Fruit fly (Drosophila melanogaster) whole organism, embryonic: Measurements from ENCODE around the gene mol.

Experiments used
- BEAF-32 ChIP-seq: fragments of 200-800 bp; sonication (Bioruptor generic); optimal IDR thresholded peaks from 3 replicates; lab custom pipeline; 2017; ENCODE audit warnings: missing biosample characterization, missing genetic modification characterization, mild to moderate bottlenecking, moderate library complexity, missing genetic modification reagents
- CG10321 ChIP-seq: fragments of 200-800 bp; sonication (Bioruptor generic); IDR thresholded peaks from 2 replicates; pipeline ENCODE4 v1.3.6; 2022; ENCODE audit warnings: missing biosample characterization, missing genetic modification characterization
- CG10462 ChIP-seq: fragments of 200-800 bp; sonication (Bioruptor generic); optimal IDR thresholded peaks from 2 replicates; lab custom pipeline; 2016; ENCODE audit warnings: missing biosample characterization, missing genetic modification characterization
- CG13624 ChIP-seq: fragments of 200-800 bp; sonication (Bioruptor generic); optimal IDR thresholded peaks from 2 replicates; lab custom pipeline; 2016; ENCODE audit warnings: missing biosample characterization, missing genetic modification characterization
- CG14050 ChIP-seq: fragments of 200-800 bp; sonication (Bioruptor generic); IDR thresholded peaks from 3 replicates; pipeline ENCODE4 v1.3.6; 2022; ENCODE audit warnings: missing biosample characterization, missing genetic modification characterization
- CG15269 ChIP-seq: fragments of 200-800 bp; sonication (Bioruptor generic); optimal IDR thresholded peaks from 2 replicates; lab custom pipeline; 2018; ENCODE audit warnings: missing biosample characterization, mild to moderate bottlenecking, missing genetic modification characterization, moderate library complexity
- CG15601 ChIP-seq: fragments of 200-800 bp; sonication (Bioruptor generic); optimal IDR thresholded peaks from 3 replicates; lab custom pipeline; 2019; ENCODE audit warnings: missing biosample characterization, mild to moderate bottlenecking, missing genetic modification characterization, moderate library complexity
- CG16779 ChIP-seq: fragments of 200-800 bp; sonication (Bioruptor generic); IDR thresholded peaks from 2 replicates; pipeline ENCODE4 v1.3.6; 2022; ENCODE audit warnings: missing biosample characterization, missing genetic modification characterization
- CG17912 ChIP-seq: fragments of 200-800 bp; sonication (Bioruptor generic); optimal IDR thresholded peaks from 2 replicates; lab custom pipeline; 2018; ENCODE audit warnings: missing biosample characterization, mild to moderate bottlenecking, missing genetic modification characterization
- CG18619 ChIP-seq: fragments of 200-800 bp; sonication (Bioruptor generic); optimal IDR thresholded peaks from 3 replicates; lab custom pipeline; 2017; ENCODE audit warnings: missing biosample characterization, mild to moderate bottlenecking, missing genetic modification characterization
- CG2875 ChIP-seq: fragments of 200-800 bp; sonication (Bioruptor generic); optimal IDR thresholded peaks from 2 replicates; lab custom pipeline; 2017; ENCODE audit warnings: missing biosample characterization, mild to moderate bottlenecking, missing genetic modification characterization, missing genetic modification reagents
- CG3407 ChIP-seq: fragments of 200-800 bp; sonication (Bioruptor generic); optimal IDR thresholded peaks from 2 replicates; lab custom pipeline; 2018; ENCODE audit warnings: missing biosample characterization, mild to moderate bottlenecking, missing genetic modification characterization
- CG43689 ChIP-seq: fragments of 200-800 bp; sonication (Bioruptor generic); IDR thresholded peaks from 2 replicates; pipeline ENCODE4 v1.3.6; 2022; ENCODE audit warnings: missing biosample characterization, missing genetic modification characterization
- CG6254 ChIP-seq: fragments of 200-800 bp; sonication (Bioruptor generic); optimal IDR thresholded peaks from 3 replicates; lab custom pipeline; 2017; ENCODE audit warnings: mild to moderate bottlenecking, missing biosample characterization, missing genetic modification reagents, missing genetic modification characterization
- CG6654 ChIP-seq: fragments of 200-800 bp; sonication (Bioruptor generic); optimal IDR thresholded peaks from 2 replicates; lab custom pipeline; 2017; ENCODE audit warnings: missing biosample characterization, mild to moderate bottlenecking, missing genetic modification characterization
- CG7987 ChIP-seq: fragments of 200-800 bp; sonication (Bioruptor generic); optimal IDR thresholded peaks from 2 replicates; lab custom pipeline; 2018; ENCODE audit warnings: missing biosample characterization, mild to moderate bottlenecking, missing genetic modification characterization, moderate library complexity
- CG8388 ChIP-seq: fragments of 200-800 bp; sonication (Bioruptor generic); optimal IDR thresholded peaks from 2 replicates; lab custom pipeline; 2019; ENCODE audit warnings: missing biosample characterization, mild to moderate bottlenecking, missing genetic modification characterization, moderate library complexity
- CG8765 ChIP-seq: fragments of 200-800 bp; sonication (Bioruptor generic); IDR thresholded peaks from 2 replicates; pipeline ENCODE4 v1.3.6; 2022; ENCODE audit warnings: missing biosample characterization, missing genetic modification characterization
- CG8924 ChIP-seq: fragments of 200-800 bp; optimal IDR thresholded peaks from 3 replicates; lab custom pipeline; 2019; ENCODE audit warnings: missing biosample characterization, mild to moderate bottlenecking, missing genetic modification characterization, moderate library complexity
- CG9876 ChIP-seq: fragments of 200-800 bp; sonication (Bioruptor generic); optimal IDR thresholded peaks from 2 replicates; lab custom pipeline; 2016; ENCODE audit warnings: missing biosample characterization, missing genetic modification characterization
- D19B ChIP-seq: fragments of 200-800 bp; sonication (Bioruptor generic); optimal IDR thresholded peaks from 2 replicates; lab custom pipeline; 2017; ENCODE audit warnings: missing biosample characterization, mild to moderate bottlenecking, missing genetic modification characterization
- Doc3 ChIP-seq: fragments of 200-800 bp; sonication (Bioruptor generic); IDR thresholded peaks from 3 replicates; pipeline ENCODE4 v1.3.6; 2022; ENCODE audit warnings: missing biosample characterization, missing genetic modification characterization; ENCODE audit not compliant: partially characterized antibody
- Gug ChIP-seq: fragments of 200-800 bp; sonication (Bioruptor generic); IDR thresholded peaks from 4 replicates; pipeline ENCODE4 v1.3.6; 2022; ENCODE audit warnings: missing biosample characterization, missing genetic modification characterization
- H15 ChIP-seq: fragments of 200-800 bp; sonication (Bioruptor generic); IDR thresholded peaks from 3 replicates; pipeline ENCODE4 v1.3.6; 2022; ENCODE audit warnings: missing biosample characterization, missing genetic modification characterization
- H2.0 ChIP-seq: fragments of 200-800 bp; sonication (Bioruptor generic); IDR thresholded peaks from 2 replicates; pipeline ENCODE4 v1.3.6; 2022; ENCODE audit warnings: missing biosample characterization, missing genetic modification characterization
- HLH3B ChIP-seq: fragments of 200-800 bp; sonication (Bioruptor generic); IDR thresholded peaks from 2 replicates; pipeline ENCODE4 v1.3.6; 2022; ENCODE audit warnings: missing biosample characterization, missing genetic modification characterization
- Hr3 ChIP-seq: fragments of 200-800 bp; sonication (Bioruptor generic); optimal IDR thresholded peaks from 3 replicates; lab custom pipeline; 2016; ENCODE audit warnings: missing biosample characterization, missing genetic modification characterization
- Hr39 ChIP-seq: fragments of >200 bp; optimal IDR thresholded peaks from 2 replicates; lab custom pipeline; 2017
- Kr ChIP-seq: fragments of 200-800 bp; sonication (Bioruptor generic); optimal IDR thresholded peaks from 2 replicates; lab custom pipeline; 2017; ENCODE audit warnings: missing biosample characterization, mild to moderate bottlenecking, missing genetic modification characterization
- MBD-R2 ChIP-seq: fragments of 200-800 bp; sonication (Bioruptor generic); IDR thresholded peaks from 2 replicates; pipeline ENCODE4 v1.3.6; 2022; ENCODE audit warnings: missing biosample characterization, missing genetic modification characterization
- Ravus ChIP-seq: fragments of 200-800 bp; sonication (Bioruptor generic); IDR thresholded peaks from 2 replicates; pipeline ENCODE4 v1.3.6; 2022; ENCODE audit warnings: missing biosample characterization, missing genetic modification characterization
- Sox100B ChIP-seq: fragments of 200-800 bp; sonication (Bioruptor generic); optimal IDR thresholded peaks from 3 replicates; lab custom pipeline; 2018; ENCODE audit warnings: missing biosample characterization, mild to moderate bottlenecking, missing genetic modification characterization
- Taf1 ChIP-seq: fragments of 200-800 bp; sonication (Bioruptor generic); IDR thresholded peaks from 2 replicates; pipeline ENCODE4 v1.3.6; 2022; ENCODE audit warnings: missing biosample characterization, missing genetic modification characterization
- Tbp ChIP-seq: fragments of >200 bp; optimal IDR thresholded peaks from 2 replicates; lab custom pipeline; 2018; ENCODE audit warnings: missing biosample characterization, missing genetic modification characterization
- abd-A ChIP-seq: fragments of 200-800 bp; sonication (Bioruptor generic); optimal IDR thresholded peaks from 3 replicates; lab custom pipeline; 2019; ENCODE audit warnings: missing biosample characterization, mild to moderate bottlenecking, missing genetic modification characterization, moderate library complexity
- bowl ChIP-seq: fragments of 200-800 bp; sonication (Bioruptor generic); IDR thresholded peaks from 2 replicates; pipeline ENCODE4 v1.3.6; 2022; ENCODE audit warnings: missing biosample characterization, missing genetic modification characterization
- btn ChIP-seq: fragments of 200-800 bp; sonication (Bioruptor generic); optimal IDR thresholded peaks from 2 replicates; lab custom pipeline; 2016; ENCODE audit warnings: missing biosample characterization, missing genetic modification characterization
- cas ChIP-seq: fragments of 200-800 bp; sonication (Bioruptor generic); IDR thresholded peaks from 2 replicates; pipeline ENCODE4 v1.3.6; 2022; ENCODE audit warnings: missing biosample characterization, missing genetic modification characterization
- cg ChIP-seq: fragments of 200-800 bp; sonication (Bioruptor generic); optimal IDR thresholded peaks from 3 replicates; lab custom pipeline; 2019; ENCODE audit warnings: missing biosample characterization, mild to moderate bottlenecking, missing genetic modification characterization, moderate library complexity
- da ChIP-seq: fragments of 200-800 bp; sonication (Bioruptor generic); optimal IDR thresholded peaks from 2 replicates; lab custom pipeline; 2016; ENCODE audit warnings: missing biosample characterization, missing genetic modification characterization
- grau ChIP-seq: fragments of 200-800 bp; optimal IDR thresholded peaks from 3 replicates; lab custom pipeline; 2019; ENCODE audit warnings: missing biosample characterization, mild to moderate bottlenecking, missing genetic modification characterization, moderate library complexity
- hkb ChIP-seq, 2 experiments: fragments of 200-800 bp in 1 of 2; fragments of >200 bp in 1 of 2; sonication (Bioruptor generic) in 1 of 2; IDR thresholded peaks in 1 of 2; optimal IDR thresholded peaks in 1 of 2; 2 replicates each; pipeline versions ENCODE4 v1.3.6 to Lab custom; 2017 to 2022; ENCODE audit warnings: missing biosample characterization in 1 of 2, missing genetic modification characterization in 1 of 2
- kah ChIP-seq: fragments of 200-800 bp; sonication (Bioruptor generic); optimal IDR thresholded peaks from 2 replicates; lab custom pipeline; 2018; ENCODE audit warnings: missing biosample characterization, mild to moderate bottlenecking, missing genetic modification characterization
- lbe ChIP-seq: fragments of 200-800 bp; sonication (Bioruptor generic); optimal IDR thresholded peaks from 2 replicates; lab custom pipeline; 2016; ENCODE audit warnings: missing biosample characterization, mild to moderate bottlenecking, missing genetic modification characterization
- maf-S ChIP-seq: fragments of 200-800 bp; sonication (Bioruptor generic); optimal IDR thresholded peaks from 2 replicates; lab custom pipeline; 2016; ENCODE audit warnings: missing biosample characterization, missing genetic modification characterization
- nom ChIP-seq: fragments of 200-800 bp; sonication (Bioruptor generic); optimal IDR thresholded peaks from 2 replicates; lab custom pipeline; 2017; ENCODE audit warnings: missing biosample characterization, missing genetic modification characterization, mild to moderate bottlenecking, moderate library complexity, missing genetic modification reagents
- odd ChIP-seq: fragments of 200-800 bp; sonication (Bioruptor generic); optimal IDR thresholded peaks from 2 replicates; lab custom pipeline; 2017; ENCODE audit warnings: missing biosample characterization, mild to moderate bottlenecking, missing genetic modification characterization
- sima ChIP-seq: fragments of 200-800 bp; sonication (Bioruptor generic); optimal IDR thresholded peaks from 2 replicates; lab custom pipeline; 2016; ENCODE audit warnings: missing biosample characterization, missing genetic modification characterization
- tna ChIP-seq: fragments of 200-800 bp; sonication (Bioruptor generic); IDR thresholded peaks from 2 replicates; pipeline ENCODE4 v1.3.6; 2022; ENCODE audit warnings: missing biosample characterization, missing genetic modification characterization; ENCODE audit not compliant: partially characterized antibody

Gene mol

DNA sequence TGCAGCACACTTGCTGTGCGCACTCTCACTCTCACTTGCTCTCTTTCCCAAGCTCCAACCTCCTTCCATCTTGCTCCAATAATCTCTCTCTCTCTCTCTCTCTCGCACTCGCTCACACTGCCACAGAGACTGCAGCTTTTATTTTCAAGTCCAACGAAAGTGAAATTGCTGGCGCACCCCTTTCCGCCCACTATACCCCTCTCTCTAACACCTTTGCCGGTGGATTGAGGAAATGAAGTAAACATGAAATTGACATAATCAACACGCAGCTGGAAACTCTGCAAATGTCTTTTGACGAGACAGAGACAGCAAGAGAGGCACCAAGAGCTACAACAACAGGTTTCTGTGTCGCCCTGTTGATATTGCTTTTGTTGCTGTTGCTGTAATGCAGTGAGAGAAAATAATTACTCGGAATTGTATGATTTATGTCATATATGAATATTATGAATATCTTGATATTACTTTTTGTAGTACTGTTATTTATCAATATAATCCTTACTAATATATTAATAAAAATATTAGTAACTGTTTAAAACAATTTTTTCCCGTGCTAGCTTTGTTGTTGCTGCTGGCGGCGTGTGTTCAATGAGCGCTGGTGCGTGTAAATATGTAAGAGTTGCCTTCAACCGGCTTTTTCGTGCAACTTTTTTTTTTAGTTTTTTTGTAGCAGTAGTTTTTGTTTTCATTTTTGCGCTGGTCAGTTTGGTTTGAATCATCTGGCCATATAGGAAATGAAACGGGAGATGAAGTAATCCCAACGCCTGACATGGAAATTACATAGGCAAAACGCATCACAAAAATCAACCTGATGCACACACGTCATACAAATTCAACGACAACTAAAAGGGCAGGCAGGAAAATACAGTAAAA lies 1.5 kb downstream of the mol start (continued):
- TF ChIP-seq CG9876 (no peak), Doc3 (GFP tag; lab: Robert Waterston, UW) (no peak), abd-A (tag; lab: Kevin White, UChicago) (peak; percentile 98), CG16779 (GFP tag; lab: Robert Waterston, UW) (no peak; the same call in 1 of the 2 replicates), CG15269 (tag; lab: Kevin White, UChicago) (peak; percentile 94), MBD-R2 (GFP tag; lab: Robert Waterston, UW) (peak; percentile 53), Sox100B (GFP tag; lab: Kevin White, UChicago) (peak; percentile 95), maf-S (GFP tag; lab: Kevin White, UChicago) (peak; percentile 12), CG8765 (GFP tag; lab: Robert Waterston, UW) (no peak; the same call in 1 of the 2 replicates), CG6654 (GFP tag; lab: Kevin White, UChicago) (peak; percentile 48), CG7987 (GFP tag; lab: Kevin White, UChicago) (peak; percentile 70), lbe (GFP tag; lab: Kevin White, UChicago) (peak; percentile 82), tna (GFP tag; lab: Robert Waterston, UW) (peak; percentile 9; the same call in 1 of the 2 replicates), H15 (GFP tag; lab: Robert Waterston, UW) (peak; percentile 89), CG10321 (GFP tag; lab: Robert Waterston, UW) (peak; percentile 64), HLH3B (GFP tag; lab: Robert Waterston, UW) (peak; percentile 96), Tbp (GFP tag; lab: Kevin White, UChicago) (no peak), CG8924 (peak; percentile 95), sima (GFP tag; lab: Kevin White, UChicago) (no peak), CG10462 (GFP tag; lab: Kevin White, UChicago) (peak; percentile 75), Hr3 (GFP tag; lab: Kevin White, UChicago) (peak; percentile 93), Taf1 (GFP tag; lab: Robert Waterston, UW) (peak; percentile 60), CG15601 (tag; lab: Kevin White, UChicago) (peak; percentile 91), D19B (GFP tag; lab: Kevin White, UChicago) (peak; percentile 61), Gug (GFP tag; lab: Robert Waterston, UW) (peak; percentile 60; the same call in 3 of the 4 replicates), odd (GFP tag; lab: Kevin White, UChicago) (peak; percentile 75), cas (GFP tag; lab: Robert Waterston, UW) (peak; percentile 65), CG43689 (GFP tag; lab: Robert Waterston, UW) (peak; percentile 91), CG3407 (GFP tag; lab: Kevin White, UChicago) (peak; percentile 82), btn (GFP tag; lab: Kevin White, UChicago) (peak; percentile 16), hkb (optimal IDR thresholded peaks at IDR 0.05; lab: Kevin White, UChicago) (no peak), hkb (GFP tag; IDR thresholded peaks at IDR 0.05; lab: Robert Waterston, UW) (peak; percentile 94), CG6254 (peak; percentile 78), BEAF-32 (GFP tag; lab: Kevin White, UChicago) (no peak), Hr39 (no peak), CG13624 (GFP tag; lab: Kevin White, UChicago) (no peak), CG14050 (GFP tag; lab: Robert Waterston, UW) (peak; percentile 90), CG8388 (GFP tag; lab: Kevin White, UChicago) (peak; percentile 92), nom (peak; percentile 87), CG17912 (peak; percentile 52), bowl (peak; percentile 84), cg (GFP tag; lab: Kevin White, UChicago) (no peak), kah (GFP tag; lab: Kevin White, UChicago) (peak; percentile 91), H2.0 (GFP tag; lab: Robert Waterston, UW) (peak; percentile 85), Ravus (GFP tag; lab: Robert Waterston, UW) (peak; percentile 68), grau (tag; lab: Kevin White, UChicago) (peak; percentile 91), da (GFP tag; lab: Kevin White, UChicago) (peak; percentile 21), CG2875 (GFP tag; lab: Kevin White, UChicago) (peak; percentile 82), Kr (GFP tag; lab: Kevin White, UChicago) (peak; percentile 80), CG18619 (peak; percentile 75)
